ENCODE assay signal across 1 fruit fly cellular context in genomic region chrX:18515988-18516541, dm6.
TF ChIP-seq lines count a peak whose summit lies in the region.

No protein-coding gene starts in this region.

TF ChIP-seq in whole organism, embryonic, 481 proteins besides CTCF, POLR2A, EP300 and RAD21 (continued from another document and continues in another):
- TF ChIP-seq CG18619 (GFP tag; optimal IDR thresholded peaks at IDR 0.05; lab: Kevin White, UChicago) (no peak), CG6254 (GFP tag; optimal IDR thresholded peaks at IDR 0.05; lab: Kevin White, UChicago) (no peak), CG1832 (GFP tag; optimal IDR thresholded peaks at IDR 0.05; lab: Kevin White, UChicago) (peak; percentile 39), NK7.1 (GFP tag; optimal IDR thresholded peaks at IDR 0.05; lab: Kevin White, UChicago) (no peak), CG13775 (GFP tag; optimal IDR thresholded peaks at IDR 0.05; lab: Kevin White, UChicago) (peak; percentile 2), gem (tag; optimal IDR thresholded peaks at IDR 0.05; lab: Kevin White, UChicago) (peak; percentile 14), ind (GFP tag; optimal IDR thresholded peaks at IDR 0.05; lab: Kevin White, UChicago) (peak; percentile 3), CG14441 (GFP tag; IDR thresholded peaks at IDR 0.05; lab: Robert Waterston, UW) (0 out of 2 replicates have a peak, but pooled peaks have one; percentile 27), CG6791 (GFP tag; IDR thresholded peaks at IDR 0.05; lab: Robert Waterston, UW; ENCODE audit: partially characterized antibody) (no peak), fd3F (GFP tag; optimal IDR thresholded peaks at IDR 0.05; lab: Kevin White, UChicago) (no peak), chinmo (GFP tag; IDR thresholded peaks at IDR 0.05; lab: Robert Waterston, UW; ENCODE audit: partially characterized antibody) (peak; percentile 63; the same call in 2 of the 4 replicates), prd (optimal IDR thresholded peaks at IDR 0.05; lab: Kevin White, UChicago) (no peak), prd (GFP tag; IDR thresholded peaks at IDR 0.05; lab: Robert Waterston, UW) (peak; percentile 57; the same call in 2 of the 3 replicates), scrt (GFP tag; optimal IDR thresholded peaks at IDR 0.05; lab: Kevin White, UChicago) (no peak), oc (tag; optimal IDR thresholded peaks at IDR 0.05; lab: Kevin White, UChicago) (no peak), Ssrp (tag; optimal IDR thresholded peaks at IDR 0.05; lab: Kevin White, UChicago) (no peak), zen2 (GFP tag; IDR thresholded peaks at IDR 0.05; lab: Robert Waterston, UW; ENCODE audit: partially characterized antibody) (no peak), chif (GFP tag; optimal IDR thresholded peaks at IDR 0.05; lab: Kevin White, UChicago) (peak in 1 of 2 experiments; percentile 13), Opbp (GFP tag; IDR thresholded peaks at IDR 0.05; lab: Robert Waterston, UW; ENCODE audit: partially characterized antibody) (no peak), esg (GFP tag; conservative IDR thresholded peaks at IDR 0.05; lab: Robert Waterston, UW) (0 out of 2 replicates have a peak, but pooled peaks have one; percentile 7), seq (GFP tag; IDR thresholded peaks at IDR 0.05; lab: Robert Waterston, UW) (no peak), CG8089 (GFP tag; optimal IDR thresholded peaks at IDR 0.05; lab: Kevin White, UChicago) (peak; percentile 1), dmrt99B (tag; optimal IDR thresholded peaks at IDR 0.05; lab: Kevin White, UChicago) (peak; percentile 16), yki (optimal IDR thresholded peaks at IDR 0.05; lab: Kevin White, UChicago) (no peak), salm (tag; optimal IDR thresholded peaks at IDR 0.05; lab: Kevin White, UChicago) (no peak), CrebB (tag; optimal IDR thresholded peaks at IDR 0.05; lab: Kevin White, UChicago) (no peak), pita (GFP tag; optimal IDR thresholded peaks at IDR 0.05; lab: Kevin White, UChicago) (no peak), nerfin-2 (GFP tag; IDR thresholded peaks at IDR 0.05; lab: Robert Waterston, UW; ENCODE audit: partially characterized antibody) (no peak), chn (GFP tag; optimal IDR thresholded peaks at IDR 0.05; lab: Kevin White, UChicago) (no peak), Hmr (GFP tag; optimal IDR thresholded peaks at IDR 0.05; lab: Kevin White, UChicago) (peak; percentile 15), gfzf (GFP tag; optimal IDR thresholded peaks at IDR 0.05; lab: Kevin White, UChicago) (no peak), CG4854 (GFP tag; optimal IDR thresholded peaks at IDR 0.05; lab: Kevin White, UChicago) (no peak), disco-r (GFP tag; optimal IDR thresholded peaks at IDR 0.05; lab: Kevin White, UChicago) (no peak), Atf3 (GFP tag; optimal IDR thresholded peaks at IDR 0.05; lab: Kevin White, UChicago) (no peak), crc (GFP tag; optimal IDR thresholded peaks at IDR 0.05; lab: Kevin White, UChicago) (no peak), dpn (GFP tag; optimal IDR thresholded peaks at IDR 0.05; lab: Kevin White, UChicago) (peak in 1 of 2 experiments; percentile 25), ken (GFP tag; IDR thresholded peaks at IDR 0.05; lab: Robert Waterston, UW) (peak; percentile 57; the same call in 1 of the 3 replicates), corto (GFP tag; optimal IDR thresholded peaks at IDR 0.05; lab: Kevin White, UChicago) (no peak), tup (GFP tag; optimal IDR thresholded peaks at IDR 0.05; lab: Kevin White, UChicago) (no peak), CG4328 (GFP tag; optimal IDR thresholded peaks at IDR 0.05; lab: Kevin White, UChicago) (no peak), CG2712 (tag; optimal IDR thresholded peaks at IDR 0.05; lab: Kevin White, UChicago) (peak; percentile 31), Mad (GFP tag; optimal IDR thresholded peaks at IDR 0.05; lab: Kevin White, UChicago) (no peak), Doc2 (GFP tag; IDR thresholded peaks at IDR 0.05; lab: Robert Waterston, UW) (no peak), CG30403 (GFP tag; optimal IDR thresholded peaks at IDR 0.05; lab: Kevin White, UChicago) (peak; percentile 37), CG9727 (GFP tag; optimal IDR thresholded peaks at IDR 0.05; lab: Kevin White, UChicago) (no peak), abd-A (tag; optimal IDR thresholded peaks at IDR 0.05; lab: Kevin White, UChicago) (peak; percentile 44), CG10462 (GFP tag; optimal IDR thresholded peaks at IDR 0.05; lab: Kevin White, UChicago) (no peak), MESR4 (GFP tag; optimal IDR thresholded peaks at IDR 0.05; lab: Kevin White, UChicago) (no peak), lola (GFP tag; optimal IDR thresholded peaks at IDR 0.05; lab: Kevin White, UChicago) (peak in 1 of 3 experiments; percentile 19), Neu2 (GFP tag; optimal IDR thresholded peaks at IDR 0.05; lab: Kevin White, UChicago; ENCODE audit: borderline replicate concordance) (no peak), Chrac-16 (GFP tag; optimal IDR thresholded peaks at IDR 0.05; lab: Kevin White, UChicago) (no peak), Xbp1 (GFP tag; optimal IDR thresholded peaks at IDR 0.05; lab: Kevin White, UChicago) (peak; percentile 1), CG3995 (GFP tag; optimal IDR thresholded peaks at IDR 0.05; lab: Kevin White, UChicago) (peak; percentile 74), zen (tag; optimal IDR thresholded peaks at IDR 0.05; lab: Kevin White, UChicago) (no peak), croc (GFP tag; conservative IDR thresholded peaks at IDR 0.05; lab: Robert Waterston, UW) (no peak), CG12744 (GFP tag; optimal IDR thresholded peaks at IDR 0.05; lab: Kevin White, UChicago) (no peak), CG1603 (tag; optimal IDR thresholded peaks at IDR 0.05; lab: Kevin White, UChicago) (peak; percentile 6), CG8290 (GFP tag; optimal IDR thresholded peaks at IDR 0.05; lab: Kevin White, UChicago) (peak; percentile 4), CG8290 (tag; optimal IDR thresholded peaks at IDR 0.05; lab: Kevin White, UChicago) (peak in 1 of 2 experiments; percentile 66), insv (GFP tag; optimal IDR thresholded peaks at IDR 0.05; lab: Kevin White, UChicago) (peak; percentile 63 to 93), CG3407 (GFP tag; optimal IDR thresholded peaks at IDR 0.05; lab: Kevin White, UChicago) (no peak), CG13424 (tag; optimal IDR thresholded peaks at IDR 0.05; lab: Kevin White, UChicago) (peak; percentile 16), CG33557 (GFP tag; optimal IDR thresholded peaks at IDR 0.05; lab: Kevin White, UChicago) (no peak), CG15269 (tag; optimal IDR thresholded peaks at IDR 0.05; lab: Kevin White, UChicago) (no peak), CG43689 (GFP tag; IDR thresholded peaks at IDR 0.05; lab: Robert Waterston, UW) (no peak), zf30C (GFP tag; optimal IDR thresholded peaks at IDR 0.05; lab: Kevin White, UChicago) (peak; percentile 24), Gug (GFP tag; IDR thresholded peaks at IDR 0.05; lab: Robert Waterston, UW) (no peak), odd (GFP tag; optimal IDR thresholded peaks at IDR 0.05; lab: Kevin White, UChicago) (no peak), Side (GFP tag; optimal IDR thresholded peaks at IDR 0.05; lab: Kevin White, UChicago) (peak; percentile 20), CG16815 (GFP tag; optimal IDR thresholded peaks at IDR 0.05; lab: Kevin White, UChicago) (no peak), CG12236 (GFP tag; optimal IDR thresholded peaks at IDR 0.05; lab: Kevin White, UChicago) (no peak), D19A (tag; optimal IDR thresholded peaks at IDR 0.05; lab: Kevin White, UChicago) (no peak), Stat92E (GFP tag; optimal IDR thresholded peaks at IDR 0.05; lab: Kevin White, UChicago) (no peak), CG14860 (GFP tag; IDR thresholded peaks at IDR 0.05; lab: Robert Waterston, UW; ENCODE audit: partially characterized antibody) (no peak), CG11695 (GFP tag; IDR thresholded peaks at IDR 0.05; lab: Robert Waterston, UW) (no peak), Optix (GFP tag; IDR thresholded peaks at IDR 0.05; lab: Robert Waterston, UW) (no peak), CG13287 (GFP tag; IDR thresholded peaks at IDR 0.05; lab: Robert Waterston, UW; ENCODE audit: partially characterized antibody) (no peak), CG1529 (GFP tag; optimal IDR thresholded peaks at IDR 0.05; lab: Kevin White, UChicago) (no peak), pb (GFP tag; optimal IDR thresholded peaks at IDR 0.05; lab: Kevin White, UChicago) (no peak), Fer1 (GFP tag; optimal IDR thresholded peaks at IDR 0.05; lab: Kevin White, UChicago) (no peak), BtbVII (GFP tag; optimal IDR thresholded peaks at IDR 0.05; lab: Kevin White, UChicago) (no peak), Ravus (GFP tag; IDR thresholded peaks at IDR 0.05; lab: Robert Waterston, UW) (no peak), CG6854 (GFP tag; optimal IDR thresholded peaks at IDR 0.05; lab: Kevin White, UChicago) (no peak), CG32772 (GFP tag; IDR thresholded peaks at IDR 0.05; lab: Robert Waterston, UW) (no peak), sr (GFP tag; IDR thresholded peaks at IDR 0.05; lab: Robert Waterston, UW) (no peak), stwl (tag; optimal IDR thresholded peaks at IDR 0.05; lab: Kevin White, UChicago) (no peak), Mes4 (GFP tag; optimal IDR thresholded peaks at IDR 0.05; lab: Kevin White, UChicago) (no peak), CG9817 (tag; optimal IDR thresholded peaks at IDR 0.05; lab: Kevin White, UChicago) (peak; percentile 15), tll (GFP tag; optimal IDR thresholded peaks at IDR 0.05; lab: Kevin White, UChicago) (no peak), Myb (GFP tag; optimal IDR thresholded peaks at IDR 0.05; lab: Kevin White, UChicago) (no peak), inv (GFP tag; IDR thresholded peaks at IDR 0.05; lab: Robert Waterston, UW; ENCODE audit: partially characterized antibody) (no peak), CkIIα-i1 (GFP tag; IDR thresholded peaks at IDR 0.05; lab: Robert Waterston, UW) (no peak), otp (GFP tag; IDR thresholded peaks at IDR 0.05; lab: Robert Waterston, UW) (no peak), Elba2 (GFP tag; optimal IDR thresholded peaks at IDR 0.05; lab: Kevin White, UChicago) (peak; percentile 19), wek (GFP tag; optimal IDR thresholded peaks at IDR 0.05; lab: Kevin White, UChicago) (no peak), CG4404 (GFP tag; IDR thresholded peaks at IDR 0.05; lab: Robert Waterston, UW) (no peak), CG3065 (GFP tag; optimal IDR thresholded peaks at IDR 0.05; lab: Kevin White, UChicago) (no peak), sim (GFP tag; IDR thresholded peaks at IDR 0.05; lab: Robert Waterston, UW) (no peak), crol (GFP tag; IDR thresholded peaks at IDR 0.05; lab: Robert Waterston, UW) (no peak), CG10209 (GFP tag; optimal IDR thresholded peaks at IDR 0.05; lab: Kevin White, UChicago) (peak; percentile 9), CG7987 (GFP tag; optimal IDR thresholded peaks at IDR 0.05; lab: Kevin White, UChicago) (no peak), CG17612 (GFP tag; IDR thresholded peaks at IDR 0.05; lab: Robert Waterston, UW) (no peak), vvl (GFP tag; IDR thresholded peaks at IDR 0.05; lab: Robert Waterston, UW) (peak; percentile 21), CG9437 (GFP tag; optimal IDR thresholded peaks at IDR 0.05; lab: Kevin White, UChicago) (no peak), Ets97D (GFP tag; optimal IDR thresholded peaks at IDR 0.05; lab: Kevin White, UChicago) (no peak), Dfd (GFP tag; optimal IDR thresholded peaks at IDR 0.05; lab: Kevin White, UChicago) (no peak), sc (optimal IDR thresholded peaks at IDR 0.05; lab: Kevin White, UChicago) (no peak), sc (GFP tag; optimal IDR thresholded peaks at IDR 0.05; lab: Kevin White, UChicago) (no peak), kah (GFP tag; optimal IDR thresholded peaks at IDR 0.05; lab: Kevin White, UChicago) (no peak), CG7786 (GFP tag; optimal IDR thresholded peaks at IDR 0.05; lab: Kevin White, UChicago) (peak; percentile 6), mld (GFP tag; IDR thresholded peaks at IDR 0.05; lab: Robert Waterston, UW; ENCODE audit: partially characterized antibody) (no peak), CG9876 (GFP tag; optimal IDR thresholded peaks at IDR 0.05; lab: Kevin White, UChicago) (no peak), Ptx1 (GFP tag; IDR thresholded peaks at IDR 0.05; lab: Robert Waterston, UW) (peak; percentile 33; the same call in 1 of the 2 replicates), Aef1 (GFP tag; IDR thresholded peaks at IDR 0.05; lab: Robert Waterston, UW) (peak; percentile 23; the same call in 1 of the 3 replicates), Hr3 (GFP tag; optimal IDR thresholded peaks at IDR 0.05; lab: Kevin White, UChicago) (no peak), CG12155 (GFP tag; optimal IDR thresholded peaks at IDR 0.05; lab: Kevin White, UChicago) (no peak), CG13296 (GFP tag; optimal IDR thresholded peaks at IDR 0.05; lab: Kevin White, UChicago) (no peak), cas (GFP tag; IDR thresholded peaks at IDR 0.05; lab: Robert Waterston, UW) (no peak), CG13894 (tag; optimal IDR thresholded peaks at IDR 0.05; lab: Kevin White, UChicago) (no peak), Vsx1 (GFP tag; optimal IDR thresholded peaks at IDR 0.05; lab: Kevin White, UChicago) (no peak), CG6272 (GFP tag; IDR thresholded peaks at IDR 0.05; lab: Robert Waterston, UW) (no peak), CG11696 (GFP tag; IDR thresholded peaks at IDR 0.05; lab: Robert Waterston, UW) (no peak), CG17912 (GFP tag; optimal IDR thresholded peaks at IDR 0.05; lab: Kevin White, UChicago) (no peak), ac (GFP tag; optimal IDR thresholded peaks at IDR 0.05; lab: Kevin White, UChicago) (no peak), Usf (GFP tag; optimal IDR thresholded peaks at IDR 0.05; lab: Kevin White, UChicago) (no peak), Dll (GFP tag; IDR thresholded peaks at IDR 0.05; lab: Robert Waterston, UW; ENCODE audit: partially characterized antibody) (no peak), ssp (GFP tag; IDR thresholded peaks at IDR 0.05; lab: Robert Waterston, UW) (no peak), Bdp1 (GFP tag; optimal IDR thresholded peaks at IDR 0.05; lab: Kevin White, UChicago) (no peak), Hmx (GFP tag; optimal IDR thresholded peaks at IDR 0.05; lab: Kevin White, UChicago) (no peak), CG6654 (GFP tag; optimal IDR thresholded peaks at IDR 0.05; lab: Kevin White, UChicago) (no peak), Atf-2 (GFP tag; optimal IDR thresholded peaks at IDR 0.05; lab: Kevin White, UChicago) (peak; percentile 27), NfI (GFP tag; optimal IDR thresholded peaks at IDR 0.05; lab: Kevin White, UChicago) (no peak), Tbp (GFP tag; optimal IDR thresholded peaks at IDR 0.05; lab: Kevin White, UChicago) (no peak), dm (GFP tag; optimal IDR thresholded peaks at IDR 0.05; lab: Kevin White, UChicago) (no peak), rib (GFP tag; IDR thresholded peaks at IDR 0.05; lab: Robert Waterston, UW) (0 out of 2 replicates have a peak, but pooled peaks have one; percentile 13)
